Fruit fly (Drosophila melanogaster) ovary, adult (tissue): ENCODE data around the gene Cog3.

Source experiments
- CG17801 ChIP-seq: fragments of 200-800 bp; optimal IDR thresholded peaks from 2 replicates; lab custom pipeline; 2019; ENCODE audit warnings: missing biosample characterization, mild to moderate bottlenecking, missing genetic modification characterization, moderate library complexity; ENCODE audit not compliant: partially characterized antibody

Cog3 gene

DNA sequence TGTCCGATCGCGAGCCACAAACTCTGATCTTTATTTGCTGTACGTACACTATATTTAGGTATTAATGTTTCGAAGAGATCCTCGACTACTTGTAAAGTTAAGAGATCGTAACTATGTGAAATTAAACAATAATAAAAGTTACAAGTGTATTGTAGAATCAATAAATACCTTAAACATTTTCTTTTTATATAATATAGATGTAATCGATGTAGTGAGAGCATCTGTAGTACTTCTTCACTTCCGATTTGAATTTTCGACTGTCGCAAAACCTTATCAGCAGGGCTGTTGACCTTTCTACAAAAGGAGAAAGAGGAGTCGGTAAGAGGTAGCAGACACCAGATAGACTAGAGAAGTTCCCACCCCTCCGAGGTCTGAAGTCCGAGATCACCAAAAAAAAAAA, 18.3 kb upstream of the Cog3 start:
- TF ChIP-seq CG17801 (GFP tag; lab: Kevin White, UChicago), result no peak

DNA sequence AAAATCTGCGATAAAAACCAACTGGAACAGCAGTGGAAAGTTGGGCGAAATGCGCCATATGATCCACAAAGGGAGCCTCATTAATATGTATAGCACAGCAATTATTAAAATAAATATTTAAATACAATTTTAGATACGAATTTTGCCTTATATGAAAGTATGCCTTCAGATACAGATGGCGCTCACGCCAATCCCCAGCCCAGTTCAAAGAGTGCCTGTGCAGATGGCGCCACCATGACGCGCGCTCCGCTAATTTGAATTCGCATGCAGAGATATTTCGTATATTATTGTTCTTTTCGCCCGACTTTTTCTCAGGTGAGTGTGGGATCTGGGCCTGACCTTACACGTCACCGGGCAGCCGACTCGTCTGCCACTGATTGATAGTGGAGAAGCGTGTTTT, 15.4 kb upstream of the Cog3 start, which contains the start of gene Pgant4:
Gene Pgant4, plus strand, starts transcription at position 362 of the 400 bp plus-strand sequence.
- TF ChIP-seq CG17801 (GFP tag; lab: Kevin White, UChicago), result no peak

DNA sequence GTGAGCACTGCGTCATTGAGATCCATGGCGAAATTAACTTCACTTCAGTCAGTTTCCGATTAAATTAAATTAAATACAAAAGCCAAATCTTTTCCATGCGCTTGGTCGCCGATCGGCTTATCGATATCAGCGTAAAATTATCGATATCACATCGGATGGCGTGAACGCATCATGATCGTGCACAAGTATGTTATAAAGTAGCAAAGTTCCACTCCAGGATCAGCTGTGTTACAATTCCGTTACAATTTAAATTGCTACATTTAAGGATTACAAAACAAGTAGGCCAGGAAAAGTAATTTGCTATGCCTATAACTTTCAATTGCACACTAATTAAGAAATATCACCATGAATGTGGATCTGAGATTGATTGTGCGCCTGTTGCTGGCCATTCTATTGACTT, 13.0 kb upstream of the Cog3 start, which contains the start of the genes Pif1 and CG31776:
Gene Pif1, minus strand, starts transcription at position 136 of the 400 bp plus-strand sequence.
Gene CG31776, plus strand, starts transcription at position 314 of the 400 bp plus-strand sequence.
- no peak for TF ChIP-seq CG17801 (GFP tag; lab: Kevin White, UChicago)

DNA sequence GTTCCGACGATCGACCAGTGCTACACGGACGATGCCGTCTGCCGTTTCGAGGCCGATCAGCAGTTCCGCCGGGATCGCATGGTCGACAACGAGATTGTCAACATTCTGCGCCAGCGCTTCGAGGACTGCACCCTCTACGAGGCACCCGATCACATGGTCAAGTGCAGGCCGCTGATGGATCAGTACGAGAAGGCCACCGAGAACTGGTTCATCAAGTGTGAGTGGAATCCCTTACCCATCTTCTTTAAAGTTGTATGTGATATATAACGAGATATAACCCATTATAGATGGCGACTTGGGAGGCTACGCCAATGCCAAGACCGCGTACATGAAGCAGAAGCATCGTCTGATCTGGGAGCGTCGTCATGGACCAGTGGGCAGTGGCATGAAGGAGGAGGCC, 10.0 kb upstream of the Cog3 start:
- no peak for TF ChIP-seq CG17801 (GFP tag; lab: Kevin White, UChicago)

DNA sequence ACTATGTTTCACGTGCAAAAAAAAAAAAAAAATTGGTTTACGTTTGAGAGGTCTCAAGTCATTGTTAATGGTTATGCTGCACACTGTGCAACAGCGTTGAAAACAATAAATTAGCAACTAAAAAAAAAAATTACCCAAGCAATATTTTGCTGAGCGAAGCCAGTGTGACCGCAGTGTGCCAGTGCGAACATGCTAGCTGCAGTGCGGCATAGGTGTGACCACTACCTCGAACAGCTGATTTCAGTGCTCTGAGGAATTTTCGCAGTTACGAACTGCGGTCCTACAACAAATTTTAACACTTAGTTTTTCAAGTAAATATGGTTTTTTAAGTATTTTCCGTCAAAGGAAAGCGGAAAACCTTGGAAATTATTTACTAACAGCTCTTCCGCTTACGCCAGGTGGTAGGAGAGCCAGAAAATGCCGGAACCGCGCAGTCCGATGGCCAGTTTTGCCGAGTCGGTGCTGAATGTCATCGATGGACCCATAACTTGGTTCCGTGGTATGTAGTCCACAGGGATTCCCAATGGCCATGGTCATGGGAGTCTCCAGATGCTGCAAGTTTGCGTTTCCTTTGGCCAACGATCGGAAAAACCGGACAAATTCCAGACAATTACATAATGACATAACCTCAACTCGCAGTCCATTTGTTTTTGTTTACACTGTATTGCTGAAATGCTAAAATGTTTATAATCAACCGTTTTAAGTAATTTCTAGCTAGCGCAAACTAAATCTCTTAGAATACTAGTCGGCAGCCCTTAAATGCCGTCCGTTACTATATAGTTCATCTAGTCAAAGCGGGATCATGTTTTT, 9.3 kb upstream of the Cog3 start, which contains the start of the genes msl-2 and ND-PDSW:
Gene msl-2, minus strand, starts transcription at position 195 of the 810 bp plus-strand sequence.
Gene ND-PDSW, plus strand, starts transcription at position 240 of the 810 bp plus-strand sequence.
- TF ChIP-seq CG17801 (GFP tag; lab: Kevin White, UChicago), result no peak

DNA sequence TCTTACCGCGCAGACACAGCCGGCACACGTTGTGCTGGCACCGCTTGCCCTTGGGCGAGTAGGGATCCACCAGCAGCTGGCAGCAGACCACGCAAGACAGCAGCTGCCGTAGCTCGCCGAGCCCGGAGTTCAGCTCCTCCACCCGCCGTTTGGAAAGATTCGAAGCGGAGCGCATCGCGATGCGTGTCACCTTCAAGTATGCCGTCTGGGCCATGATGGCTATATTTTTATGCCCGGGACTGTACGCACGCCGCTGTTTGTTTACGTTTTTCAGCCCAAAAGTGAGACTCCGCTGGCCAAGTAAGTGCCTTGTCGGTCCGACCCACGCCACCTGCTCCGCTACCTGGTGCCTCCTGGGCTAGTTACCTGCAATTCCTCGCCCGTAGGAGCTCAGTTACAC, 8.6 kb upstream of the Cog3 start:
- TF ChIP-seq CG17801 (GFP tag; lab: Kevin White, UChicago), result no peak

DNA sequence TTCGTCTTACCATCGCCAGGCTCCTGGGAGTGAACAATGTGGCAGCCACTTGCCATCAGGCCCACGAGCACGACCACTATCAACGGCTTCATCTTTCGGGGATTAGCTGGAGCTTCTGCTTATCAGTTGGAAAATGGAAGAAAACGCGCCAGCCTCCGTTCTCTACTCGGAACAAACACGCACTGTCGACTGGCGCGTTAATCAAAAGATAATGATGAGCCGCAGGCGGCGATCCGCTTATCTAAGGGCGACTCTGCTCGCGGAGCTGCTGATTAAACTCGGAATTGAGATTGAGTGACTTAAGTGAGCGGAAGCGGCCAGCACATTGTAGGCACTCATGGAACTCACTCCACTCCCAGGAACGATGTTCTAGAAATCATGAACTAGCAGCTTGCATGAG, 4.9 kb upstream of the Cog3 start, which contains the start of gene CG3246:
Gene CG3246, minus strand, starts transcription at position 193 of the 400 bp plus-strand sequence.
- no peak for TF ChIP-seq CG17801 (GFP tag; lab: Kevin White, UChicago)

DNA sequence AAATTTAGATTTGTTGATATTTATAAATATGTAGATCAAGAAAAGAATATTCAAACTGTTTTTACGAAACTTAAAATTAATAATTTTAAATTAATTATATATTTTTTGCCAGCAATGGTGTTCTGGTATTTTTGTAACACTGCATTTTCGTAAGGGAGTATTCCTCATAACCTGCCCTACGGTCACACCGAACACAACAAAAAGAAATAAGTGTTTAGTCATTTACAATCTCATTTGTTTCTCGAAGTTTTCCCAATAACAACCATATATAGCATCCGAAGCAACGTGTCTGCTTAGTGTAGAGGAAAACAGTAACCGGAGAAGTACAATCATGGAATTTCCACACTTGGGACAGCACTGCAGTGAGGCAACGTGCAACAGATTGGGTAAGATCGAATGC, 4.6 kb downstream of the Cog3 start, which contains the start of gene CG12795:
Gene CG12795, plus strand, starts transcription at position 181 of the 400 bp plus-strand sequence.
- peak; percentile 35 for TF ChIP-seq CG17801 (GFP tag; lab: Kevin White, UChicago)

DNA sequence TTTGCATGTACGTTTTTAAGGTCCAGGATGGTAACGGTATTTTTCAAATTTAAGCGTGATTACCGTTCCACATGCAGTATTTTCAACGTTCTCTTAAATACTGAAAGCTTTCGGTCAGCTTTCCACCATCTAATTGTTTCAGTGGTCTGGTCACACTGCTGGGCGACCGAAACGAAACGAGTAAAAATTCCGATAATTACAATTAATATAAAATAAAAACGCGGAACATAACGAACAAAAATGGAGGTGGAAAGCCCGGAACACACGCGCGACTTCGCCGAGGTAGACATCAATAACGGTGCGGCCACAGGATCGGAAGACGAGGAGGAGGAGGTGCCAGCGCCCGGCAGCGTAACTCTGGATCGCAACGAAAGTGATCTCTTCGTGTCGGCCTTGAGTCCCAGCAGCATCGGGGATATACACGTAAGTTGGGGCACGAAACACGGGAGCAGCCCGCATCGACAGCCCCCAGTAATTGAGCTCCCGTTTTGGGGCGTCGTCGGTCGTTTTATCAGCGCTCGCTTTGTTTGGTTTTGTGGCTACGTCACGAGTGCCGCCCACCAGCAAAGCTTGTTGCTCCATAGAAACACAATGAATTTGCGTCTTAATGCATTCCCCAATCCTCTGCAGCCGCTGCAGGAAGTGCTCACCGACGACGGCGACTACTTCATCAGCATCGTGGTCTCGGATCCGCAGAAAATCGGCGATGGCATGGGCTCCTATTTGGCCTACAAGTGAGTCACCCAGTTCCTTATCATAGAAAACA, 7.1 kb downstream of the Cog3 start, which contains the start of gene Snx1:
Gene Snx1, plus strand, starts transcription at position 129 of the 766 bp plus-strand sequence.
- TF ChIP-seq CG17801 (GFP tag; lab: Kevin White, UChicago), result peak; percentile 52

DNA sequence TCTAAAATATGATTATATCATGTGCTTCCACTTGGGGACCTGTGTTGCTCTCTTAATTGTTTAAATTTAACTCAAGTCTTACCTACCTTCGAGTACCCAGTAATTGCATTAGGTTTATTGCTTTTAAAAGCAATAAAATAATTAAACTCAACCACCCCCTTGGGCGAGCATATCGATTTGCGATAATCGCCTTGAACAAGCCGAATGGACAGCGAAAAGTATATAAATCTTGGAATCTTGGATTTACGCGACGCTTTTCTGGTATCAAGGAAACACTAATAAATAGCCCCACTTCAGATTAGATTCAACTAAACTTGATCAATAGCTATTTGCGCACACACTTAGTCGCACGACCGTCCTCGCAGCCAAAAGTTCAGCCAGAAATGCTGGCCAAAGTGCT, 11.2 kb downstream of the Cog3 start, which contains the start of gene CG2772:
Gene CG2772, plus strand, starts transcription at position 338 of the 400 bp plus-strand sequence.
- no peak for TF ChIP-seq CG17801 (GFP tag; lab: Kevin White, UChicago)

DNA sequence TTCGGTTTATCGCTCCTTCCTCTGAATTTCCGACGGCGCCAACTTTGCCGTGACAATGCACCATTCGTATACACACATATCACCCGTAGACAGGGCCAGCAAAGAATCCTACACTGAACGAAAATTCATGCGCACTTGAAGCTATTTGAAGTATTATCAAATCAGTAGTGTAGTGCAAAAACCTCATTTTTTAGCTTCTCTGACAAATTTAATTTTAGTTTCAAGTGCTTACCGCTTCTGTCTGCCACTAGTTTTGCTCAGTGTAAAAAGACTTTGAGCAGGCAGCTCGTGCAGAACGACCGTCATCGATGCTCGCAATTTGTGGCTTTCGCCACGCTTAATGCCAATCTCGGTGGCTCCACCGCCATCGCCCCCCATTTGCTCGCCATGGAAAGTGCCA, 12.1 kb downstream of the Cog3 start:
- no peak for TF ChIP-seq CG17801 (GFP tag; lab: Kevin White, UChicago)

DNA sequence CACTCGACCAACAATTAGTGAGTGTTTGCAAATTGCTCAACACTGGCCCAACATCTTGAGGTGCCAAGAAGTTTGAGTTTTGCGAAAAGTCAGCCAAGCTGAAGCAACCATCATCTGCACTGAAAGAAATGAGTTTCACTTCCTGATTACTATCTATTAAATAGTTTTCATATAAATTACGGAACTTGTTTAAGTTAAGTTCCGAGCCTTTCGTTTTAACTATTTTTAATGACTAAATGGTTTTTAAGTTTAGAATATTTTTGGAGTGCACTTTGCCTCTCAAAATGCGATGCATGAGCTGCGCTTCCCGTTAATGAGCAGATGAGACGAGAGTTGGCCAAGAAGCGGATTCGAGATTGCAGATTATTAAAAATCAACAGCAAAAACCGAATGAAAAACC, 15.2 kb downstream of the Cog3 start:
- no peak for TF ChIP-seq CG17801 (GFP tag; lab: Kevin White, UChicago)

DNA sequence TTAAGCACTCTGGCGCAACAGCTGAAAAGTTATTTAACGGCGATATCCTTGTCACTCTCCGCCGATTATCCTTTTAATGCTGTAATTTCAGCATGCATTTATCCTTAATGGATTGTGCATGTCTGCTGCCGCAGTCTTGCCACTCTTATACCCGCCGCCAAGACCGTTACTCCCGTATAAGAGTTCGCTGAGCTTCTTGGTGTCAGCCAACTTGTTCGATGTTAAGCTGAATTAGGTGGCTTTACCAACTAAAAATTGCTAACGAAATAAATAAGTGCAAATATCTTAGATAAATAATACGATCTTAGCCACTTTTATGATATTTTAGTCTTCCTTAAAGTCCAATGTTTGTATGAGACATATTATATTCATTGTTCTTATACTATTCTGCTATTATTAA, 15.7 kb downstream of the Cog3 start:
- TF ChIP-seq CG17801 (GFP tag; lab: Kevin White, UChicago), result no peak

DNA sequence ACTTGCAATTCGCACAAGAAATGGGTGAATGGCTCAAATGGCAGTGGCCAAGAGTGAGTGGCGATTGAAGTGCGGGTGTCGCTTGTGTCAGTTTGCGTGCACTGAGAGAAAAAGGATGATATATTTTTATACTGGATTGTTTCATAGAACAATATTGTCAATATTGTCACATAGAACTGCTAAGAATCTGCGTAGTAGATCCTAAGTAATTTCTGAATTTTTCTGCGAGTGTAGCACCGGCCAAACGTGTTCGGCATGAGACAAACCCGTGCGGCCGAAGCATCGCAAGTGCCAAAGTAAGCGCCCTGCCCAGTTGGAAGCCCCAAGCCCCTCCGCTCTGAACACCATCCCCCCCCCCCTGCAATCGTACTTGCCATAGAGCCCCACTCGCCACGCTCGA, 16.5 kb downstream of the Cog3 start:
- TF ChIP-seq CG17801 (GFP tag; lab: Kevin White, UChicago), result no peak

DNA sequence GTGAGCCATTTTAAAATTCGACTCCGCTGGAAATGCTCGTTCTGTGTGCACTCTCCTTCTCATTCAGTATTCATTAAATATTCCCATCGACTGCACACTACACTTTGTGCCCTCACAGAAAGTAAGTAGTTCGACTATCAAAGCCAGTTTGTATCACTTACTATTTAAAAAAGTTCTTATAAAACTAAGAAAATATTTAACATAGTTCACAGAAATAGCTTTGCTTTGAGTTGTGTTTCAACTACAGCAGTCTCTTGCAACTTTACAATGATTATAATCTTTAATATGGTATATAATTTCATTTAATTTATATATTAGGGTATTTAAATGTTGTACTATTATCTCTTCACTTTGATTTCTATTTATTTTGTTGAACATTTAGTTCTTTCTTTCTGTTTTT, 17.4 kb downstream of the Cog3 start:
- TF ChIP-seq CG17801 (GFP tag; lab: Kevin White, UChicago), result no peak
